Fruit fly (Drosophila melanogaster) whole organism, prepupa: Measurements from ENCODE around the gene P5cr-2.

Experiments
- Blimp-1 ChIP-seq: fragments of 200-800 bp; sonication (Bioruptor generic); optimal IDR thresholded peaks from 3 replicates; lab custom pipeline; 2017; ENCODE audit warnings: missing biosample characterization, missing genetic modification characterization, mild to moderate bottlenecking, moderate library complexity, missing genetic modification reagents
- CG10669 ChIP-seq: fragments of 200-800 bp; sonication (Bioruptor generic); optimal IDR thresholded peaks from 3 replicates; lab custom pipeline; 2018; ENCODE audit warnings: missing biosample characterization, mild to moderate bottlenecking, missing genetic modification characterization, moderate library complexity
- CG11902 ChIP-seq: fragments of 200-800 bp; sonication (Bioruptor generic); optimal IDR thresholded peaks from 3 replicates; lab custom pipeline; 2016; ENCODE audit warnings: missing biosample characterization, missing genetic modification characterization
- CG15336 ChIP-seq: fragments of 200-800 bp; sonication (Bioruptor generic); IDR thresholded peaks from 2 replicates; pipeline ENCODE4 v1.3.6; 2022; ENCODE audit warnings: missing biosample characterization, missing genetic modification characterization
- CG3032 ChIP-seq: fragments of 200-800 bp; optimal IDR thresholded peaks from 2 replicates; lab custom pipeline; 2019; ENCODE audit warnings: missing biosample characterization, mild to moderate bottlenecking, missing genetic modification characterization, moderate library complexity
- CG31627 ChIP-seq: fragments of 200-800 bp; sonication (Bioruptor generic); optimal IDR thresholded peaks from 3 replicates; lab custom pipeline; 2016; ENCODE audit warnings: missing biosample characterization, missing genetic modification characterization
- CG34406 ChIP-seq: fragments of 200-800 bp; sonication (Bioruptor generic); optimal IDR thresholded peaks from 3 replicates; lab custom pipeline; 2016; ENCODE audit warnings: missing biosample characterization, missing genetic modification characterization
- CG6792 ChIP-seq: fragments of 200-800 bp; sonication (Bioruptor generic); optimal IDR thresholded peaks from 3 replicates; lab custom pipeline; 2016; ENCODE audit warnings: missing biosample characterization, missing genetic modification characterization
- CG6808 ChIP-seq: fragments of 200-800 bp; sonication (Bioruptor generic); optimal IDR thresholded peaks from 3 replicates; lab custom pipeline; 2017; ENCODE audit warnings: missing biosample characterization, missing genetic modification characterization, mild to moderate bottlenecking, moderate library complexity, missing genetic modification reagents
- CG6854 ChIP-seq: fragments of 200-800 bp; sonication (Bioruptor generic); optimal IDR thresholded peaks from 2 replicates; lab custom pipeline; 2017; ENCODE audit warnings: missing biosample characterization, mild to moderate bottlenecking, missing genetic modification characterization
- CG7368 ChIP-seq: fragments of 200-800 bp; sonication (Bioruptor generic); optimal IDR thresholded peaks from 3 replicates; lab custom pipeline; 2016; ENCODE audit warnings: missing biosample characterization, missing genetic modification characterization
- CG8119 ChIP-seq: fragments of 200-800 bp; sonication (Bioruptor generic); IDR thresholded peaks from 3 replicates; pipeline ENCODE4 v1.3.6; 2022; ENCODE audit warnings: missing biosample characterization, missing genetic modification characterization
- CG8319 ChIP-seq: fragments of 200-800 bp; sonication (Bioruptor generic); optimal IDR thresholded peaks from 3 replicates; lab custom pipeline; 2016; ENCODE audit warnings: missing biosample characterization, missing genetic modification characterization
- CG8632 ChIP-seq: fragments of 200-800 bp; sonication (Bioruptor generic); optimal IDR thresholded peaks from 3 replicates; lab custom pipeline; 2016; ENCODE audit warnings: missing biosample characterization, missing genetic modification characterization
- Eip78C ChIP-seq: fragments of 200-800 bp; sonication (Bioruptor generic); peaks from one replicate; lab custom pipeline; 2016; ENCODE audit warnings: missing biosample characterization, missing genetic modification characterization
- Ets96B ChIP-seq: fragments of 200-800 bp; optimal IDR thresholded peaks from 2 replicates; lab custom pipeline; 2019; ENCODE audit warnings: missing biosample characterization, mild to moderate bottlenecking, missing genetic modification characterization, moderate library complexity
- Hr39 ChIP-seq: fragments of 200-800 bp; sonication (Bioruptor generic); optimal IDR thresholded peaks from 2 replicates; lab custom pipeline; 2016; ENCODE audit warnings: missing biosample characterization, missing genetic modification characterization
- Hr4 ChIP-seq: fragments of 200-800 bp; sonication (Bioruptor generic); optimal IDR thresholded peaks from 3 replicates; lab custom pipeline; 2016; ENCODE audit warnings: missing biosample characterization, missing genetic modification characterization
- Lpt ChIP-seq: fragments of 200-800 bp; sonication (Bioruptor generic); optimal IDR thresholded peaks from 3 replicates; lab custom pipeline; 2016; ENCODE audit warnings: missing biosample characterization, missing genetic modification characterization
- Met ChIP-seq: fragments of 200-800 bp; sonication (Bioruptor generic); optimal IDR thresholded peaks from 3 replicates; lab custom pipeline; 2016; ENCODE audit warnings: missing biosample characterization, missing genetic modification characterization
- Sox102F ChIP-seq: fragments of 200-800 bp; sonication (Bioruptor generic); optimal IDR thresholded peaks from 2 replicates; lab custom pipeline; 2016; ENCODE audit warnings: missing biosample characterization, mild to moderate bottlenecking, missing genetic modification characterization
- Sox14 ChIP-seq: fragments of 200-800 bp; sonication (Bioruptor generic); optimal IDR thresholded peaks from 3 replicates; lab custom pipeline; 2016; ENCODE audit warnings: missing biosample characterization, missing genetic modification characterization
- achi ChIP-seq: fragments of 200-800 bp; sonication (Bioruptor generic); optimal IDR thresholded peaks from 3 replicates; lab custom pipeline; 2016; ENCODE audit warnings: missing biosample characterization, missing genetic modification characterization
- acj6 ChIP-seq: fragments of 200-800 bp; sonication (Bioruptor generic); optimal IDR thresholded peaks from 3 replicates; lab custom pipeline; 2016; ENCODE audit warnings: missing biosample characterization, missing genetic modification characterization
- eg ChIP-seq: fragments of 200-800 bp; sonication (Bioruptor generic); IDR thresholded peaks from 3 replicates; pipeline ENCODE4 v1.3.6; 2022; ENCODE audit warnings: missing biosample characterization, missing genetic modification characterization
- fd59A ChIP-seq: fragments of 200-800 bp; sonication (Bioruptor generic); optimal IDR thresholded peaks from 2 replicates; lab custom pipeline; 2017; ENCODE audit warnings: missing biosample characterization, mild to moderate bottlenecking, missing genetic modification characterization, missing genetic modification reagents
- fd85E ChIP-seq: fragments of 200-800 bp; sonication (Bioruptor generic); optimal IDR thresholded peaks from 3 replicates; lab custom pipeline; 2016; ENCODE audit warnings: missing biosample characterization, missing genetic modification characterization
- lz ChIP-seq: fragments of 200-800 bp; sonication (Bioruptor generic); optimal IDR thresholded peaks from 3 replicates; lab custom pipeline; 2016; ENCODE audit warnings: missing biosample characterization, missing genetic modification characterization
- pdm3 ChIP-seq: fragments of 200-800 bp; sonication (Bioruptor generic); optimal IDR thresholded peaks from 3 replicates; lab custom pipeline; 2016; ENCODE audit warnings: missing biosample characterization, missing genetic modification characterization
- spab ChIP-seq: fragments of 200-800 bp; sonication (Bioruptor generic); optimal IDR thresholded peaks from 2 replicates; lab custom pipeline; 2017; ENCODE audit warnings: missing biosample characterization, mild to moderate bottlenecking, missing genetic modification characterization, missing genetic modification reagents
- svp ChIP-seq: fragments of 200-800 bp; sonication (Bioruptor generic); peaks from one replicate; lab custom pipeline; 2016; ENCODE audit warnings: missing biosample characterization, missing genetic modification characterization
- vri ChIP-seq: fragments of 200-800 bp; sonication (Bioruptor generic); optimal IDR thresholded peaks from 3 replicates; lab custom pipeline; 2016; ENCODE audit warnings: missing biosample characterization, mild to moderate bottlenecking, missing genetic modification characterization

P5cr-2 gene

dm6 chr3R:17544594-17544993, 10.0 kb downstream of the P5cr-2 start:
- no peak for TF ChIP-seq spab (GFP tag; lab: Kevin White, UChicago)
- no peak for TF ChIP-seq fd85E (GFP tag; lab: Kevin White, UChicago)
- TF ChIP-seq svp (GFP tag; lab: Kevin White, UChicago), result no peak
- no peak for TF ChIP-seq CG15336
- no peak for TF ChIP-seq Hr39
- TF ChIP-seq CG11902 (GFP tag; lab: Kevin White, UChicago), result no peak
- no peak for TF ChIP-seq Eip78C (GFP tag; lab: Kevin White, UChicago)
- TF ChIP-seq CG34406 (GFP tag; lab: Kevin White, UChicago), result no peak
- no peak for TF ChIP-seq CG8119 (GFP tag; lab: Robert Waterston, UW)
- TF ChIP-seq CG6854 (GFP tag; lab: Kevin White, UChicago), result no peak
- no peak for TF ChIP-seq Met
- TF ChIP-seq lz (GFP tag; lab: Kevin White, UChicago), result no peak
- no peak for TF ChIP-seq Sox102F (GFP tag; lab: Kevin White, UChicago)
- no peak for TF ChIP-seq CG6792 (GFP tag; lab: Kevin White, UChicago)
- no peak for TF ChIP-seq CG10669

- TF ChIP-seq vri (GFP tag; lab: Kevin White, UChicago) (peak; percentile 90), pdm3 (GFP tag; lab: Kevin White, UChicago) (no peak), fd59A (GFP tag; lab: Kevin White, UChicago) (no peak), CG15336 (no peak), Lpt (GFP tag; lab: Kevin White, UChicago) (no peak), achi (GFP tag; lab: Kevin White, UChicago) (peak; percentile 62), CG6808 (GFP tag; lab: Kevin White, UChicago) (no peak), Blimp-1 (peak; percentile 93)
These were observed 11.6 kb downstream of the P5cr-2 start, which contains the start of gene Prx3 for dm6 chr3R:17546115-17546705. Prx3 (minus strand) TSS chr3R:17546531.

dm6 chr3R:17549985-17550384, 15.4 kb downstream of the P5cr-2 start:
- TF ChIP-seq CG6854 (GFP tag; lab: Kevin White, UChicago) (no peak), CG8632 (no peak)

- TF ChIP-seq acj6 (GFP tag; lab: Kevin White, UChicago) (no peak), CG31627 (GFP tag; lab: Kevin White, UChicago) (peak; percentile 0), Sox102F (GFP tag; lab: Kevin White, UChicago) (peak; percentile 5)
- TF ChIP-seq, all 60 proteins: peak for 2
These were observed 16.3 kb downstream of the P5cr-2 start for dm6 chr3R:17550827-17551468.

- TF ChIP-seq spab (GFP tag; lab: Kevin White, UChicago), result no peak
- TF ChIP-seq CG3032 (tag; lab: Kevin White, UChicago), result no peak
- no peak for TF ChIP-seq CG8119 (GFP tag; lab: Robert Waterston, UW)
- TF ChIP-seq Sox14 (GFP tag; lab: Kevin White, UChicago), result no peak
- peak; percentile 48 for TF ChIP-seq Blimp-1
- 0 out of 3 replicates have a peak, but pooled peaks have one; percentile 10 for TF ChIP-seq eg (GFP tag; lab: Robert Waterston, UW)
These were observed 22.9 kb downstream of the P5cr-2 start for dm6 chr3R:17557487-17557886.

dm6 chr3R:17558630-17559029, 24.0 kb downstream of the P5cr-2 start, which contains the start of gene Hmx:
Hmx (plus strand) TSS chr3R:17558930.
- TF ChIP-seq Lpt (GFP tag; lab: Kevin White, UChicago), result no peak
- TF ChIP-seq CG8319 (GFP tag; lab: Kevin White, UChicago), result no peak
- TF ChIP-seq CG6808 (GFP tag; lab: Kevin White, UChicago), result no peak
- TF ChIP-seq Hr4 (GFP tag; lab: Kevin White, UChicago), result no peak
- no peak for TF ChIP-seq CG7368 (GFP tag; lab: Kevin White, UChicago)
- no peak for TF ChIP-seq Ets96B (tag; lab: Kevin White, UChicago)
- TF ChIP-seq, all 60 proteins: peak for 0
